Worm (Caenorhabditis elegans): ENCODE measurements around the gene ttr-29.

- no peak for TF ChIP-seq cog-1 (tag; optimal IDR thresholded peaks at IDR 0.05)
- TF ChIP-seq med-1 (GFP tag; optimal IDR thresholded peaks at IDR 0.05; ENCODE audit: insufficient read depth) = no peak
- TF ChIP-seq flt-1 (GFP tag; IDR thresholded peaks at IDR 0.05) = no peak
- TF ChIP-seq ref-1 (GFP tag; conservative IDR thresholded peaks at IDR 0.05) = no peak
- TF ChIP-seq T22C8.4 (GFP tag; IDR thresholded peaks at IDR 0.05) = no peak
- no peak for TF ChIP-seq tab-1 (GFP tag; IDR thresholded peaks at IDR 0.05)
- TF ChIP-seq ztf-23 (GFP tag; IDR thresholded peaks at IDR 0.05) = no peak
- TF ChIP-seq klf-2 (GFP tag; conservative IDR thresholded peaks at IDR 0.05) = no peak
- TF ChIP-seq ztf-29 (GFP tag; IDR thresholded peaks at IDR 0.05) = no peak
Measured at ce11 chrV:12937098-12937497, 30.5 kb upstream of the ttr-29 start, which contains the start of gene T16G1.6.

All from whole organism, midembryonic.